Worm (Caenorhabditis elegans) whole organism, L4 larva: ENCODE data around the gene ZK688.11.

Experiments used
- Y75B8A.6 ChIP-seq: fragments of 200-800 bp; sonication (Bioruptor generic); IDR thresholded peaks from 2 replicates; pipeline ENCODE4 v1.3.6; 2022; ENCODE audit warnings: missing genetic modification reagents, missing genetic modification characterization, missing compliant biosample characterization
- ceh-32 ChIP-seq: sonication (generic microtip); optimal IDR thresholded peaks from 2 replicates; lab custom pipeline; 2016; ENCODE audit warnings: mild to moderate bottlenecking, missing genetic modification characterization, missing compliant biosample characterization; ENCODE audit not compliant: poor library complexity
- lin-13 ChIP-seq: fragments of 150-350 bp; optimal IDR thresholded peaks from 2 replicates; lab custom pipeline; 2014; ENCODE audit warnings: missing biosample characterization, missing genetic modification reagents, missing genetic modification characterization
- mdl-1 ChIP-seq, 2 experiments: fragments of 150-350 bp in 1 of 2; sonication (generic microtip) in 1 of 2; optimal IDR thresholded peaks; 2 replicates each; lab custom pipeline; 2014 to 2017; ENCODE audit warnings: missing biosample characterization in 2 of 2, missing genetic modification characterization in 2 of 2
- mep-1 ChIP-seq: fragments of 150-350 bp; sonication (generic microtip); optimal IDR thresholded peaks from 3 replicates; lab custom pipeline; 2014; ENCODE audit warnings: missing biosample characterization, missing genetic modification characterization
- nhr-77 ChIP-seq: fragments of 150-350 bp; optimal IDR thresholded peaks from 2 replicates; lab custom pipeline; 2014; ENCODE audit warnings: missing biosample characterization, missing genetic modification characterization
- snpc-4 ChIP-seq: fragments of 150-350 bp; optimal IDR thresholded peaks from 2 replicates; lab custom pipeline; 2014; ENCODE audit warnings: missing biosample characterization, missing genetic modification characterization
- ztf-11 ChIP-seq: fragments of 150-350 bp; optimal IDR thresholded peaks from 2 replicates; lab custom pipeline; 2014; ENCODE audit warnings: missing biosample characterization, missing genetic modification characterization

DNA sequence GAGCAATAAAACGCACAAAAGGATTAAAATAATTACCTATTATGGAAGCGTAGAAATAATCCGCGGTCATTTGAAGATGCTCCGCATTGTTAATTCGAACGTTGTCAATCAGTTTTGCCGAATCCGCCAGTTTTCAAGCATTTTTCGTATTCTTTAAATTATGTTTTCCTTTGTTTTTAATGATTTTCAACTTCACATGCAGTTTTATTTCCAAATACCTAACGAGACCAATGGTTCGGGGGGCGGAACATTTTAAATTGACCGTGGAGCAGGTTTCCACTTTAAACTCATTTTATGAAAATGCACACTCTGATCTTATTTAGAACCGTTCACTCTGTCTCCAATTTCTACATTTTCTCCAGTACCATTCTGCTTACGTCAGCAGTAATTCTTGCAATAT lies 10.0 kb upstream of the ZK688.11 start, which contains the start of gene ZK688.4:
- TF ChIP-seq snpc-4 (tag; lab: Kevin White, UChicago) (no peak), ceh-32 (no peak), lin-13 (GFP tag; lab: Kevin White, UChicago) (no peak), mep-1 (no peak), ztf-11 (tag; lab: Kevin White, UChicago) (no peak), nhr-77 (tag; lab: Kevin White, UChicago) (no peak), mdl-1 (tag; optimal IDR thresholded peaks at IDR 0.05; lab: Kevin White, UChicago) (no peak), Y75B8A.6 (no peak)
